Comparison of ENCODE assay signal across 1 worm cellular context in genomic region chrX:6029075-6029474, ce11.
TF ChIP-seq lines count a peak whose summit lies in the region.

No protein-coding gene starts in this region.

TF ChIP-seq in whole organism, L1 larva, 84 proteins besides CTCF, POLR2A, EP300 and RAD21 (continued from another document):
- TF ChIP-seq unc-62 (GFP tag; optimal IDR thresholded peaks at IDR 0.05; lab: Kevin White, UChicago) (no peak), aha-1 (tag; optimal IDR thresholded peaks at IDR 0.05; lab: Kevin White, UChicago) (no peak), fkh-4 (tag; optimal IDR thresholded peaks at IDR 0.05; lab: Kevin White, UChicago; ENCODE audit: borderline replicate concordance) (no peak), ztf-4 (tag; optimal IDR thresholded peaks at IDR 0.05; lab: Kevin White, UChicago) (no peak), lin-15B (tag; optimal IDR thresholded peaks at IDR 0.05; lab: Kevin White, UChicago) (no peak), nhr-85 (tag; lab: Kevin White, UChicago) (peak; percentile 84), mdl-1 (tag; optimal IDR thresholded peaks at IDR 0.05; lab: Kevin White, UChicago) (no peak), egl-27 (tag; optimal IDR thresholded peaks at IDR 0.05; lab: Kevin White, UChicago) (no peak), fkh-10 (GFP tag; optimal IDR thresholded peaks at IDR 0.05; lab: Kevin White, UChicago) (no peak), blmp-1 (tag; optimal IDR thresholded peaks at IDR 0.05; lab: Kevin White, UChicago) (peak; percentile 36), ceh-90 (tag; optimal IDR thresholded peaks at IDR 0.05; lab: Kevin White, UChicago) (no peak), tbx-2 (tag; optimal IDR thresholded peaks at IDR 0.05; lab: Kevin White, UChicago) (no peak)
TF ChIP-seq in whole organism, L1 larva: peak in this region for 8.
